Worm (Caenorhabditis elegans) whole organism, young adult: ENCODE measurements around the gene C06A12.3.

Source experiments
- F10E7.11 ChIP-seq: sonication (generic microtip); optimal IDR thresholded peaks from 2 replicates; lab custom pipeline; 2017; ENCODE audit warnings: mild to moderate bottlenecking, missing genetic modification characterization, moderate library complexity, missing compliant biosample characterization
- F22D6.2 ChIP-seq: sonication (generic microtip); optimal IDR thresholded peaks from 2 replicates; lab custom pipeline; 2016; ENCODE audit warnings: mild to moderate bottlenecking, missing genetic modification characterization, missing compliant biosample characterization
- F39B2.1 ChIP-seq: fragments of 200-800 bp; sonication (Bioruptor generic); IDR thresholded peaks from 2 replicates; pipeline ENCODE4 v1.3.6; 2022; ENCODE audit warnings: missing genetic modification reagents, missing genetic modification characterization, missing compliant biosample characterization
- F49E8.2 ChIP-seq: sonication (generic microtip); optimal IDR thresholded peaks from 3 replicates; lab custom pipeline; 2017; ENCODE audit warnings: missing genetic modification characterization, mild to moderate bottlenecking, missing compliant biosample characterization, antibody characterized with exemption, moderate library complexity; ENCODE audit not compliant: insufficient read depth
- Y53G8AR.9 ChIP-seq: fragments of 200-800 bp; sonication (Bioruptor generic); conservative IDR thresholded peaks from 2 replicates; pipeline ENCODE4 v1.3.6; 2022; ENCODE audit warnings: missing genetic modification reagents, missing genetic modification characterization, missing compliant biosample characterization
- Y79H2A.3 ChIP-seq: fragments of 200-800 bp; sonication (Bioruptor generic); conservative IDR thresholded peaks from 2 replicates; pipeline ENCODE4 v1.3.6; 2022; ENCODE audit warnings: missing genetic modification reagents, missing genetic modification characterization, missing compliant biosample characterization
- atf-7 ChIP-seq: sonication (generic microtip); optimal IDR thresholded peaks from 2 replicates; lab custom pipeline; 2017; ENCODE audit warnings: mild to moderate bottlenecking, missing genetic modification characterization, missing compliant biosample characterization
- athp-1 ChIP-seq: sonication (generic microtip); optimal IDR thresholded peaks from 2 replicates; lab custom pipeline; 2017; ENCODE audit warnings: mild to moderate bottlenecking, missing genetic modification characterization, missing compliant biosample characterization
- attf-3 ChIP-seq: fragments of 200-800 bp; sonication (Bioruptor generic); conservative IDR thresholded peaks from 2 replicates; pipeline ENCODE4 v1.3.6; 2022; ENCODE audit warnings: missing genetic modification reagents, missing genetic modification characterization, missing compliant biosample characterization
- cebp-1 ChIP-seq, 2 experiments: fragments of 200-800 bp in 1 of 2; sonication (Bioruptor generic) in 1 of 2; sonication (generic microtip) in 1 of 2; IDR thresholded peaks in 1 of 2; optimal IDR thresholded peaks in 1 of 2; 2 replicates each; pipeline versions ENCODE4 v1.3.6 to Lab custom; 2017 to 2022; ENCODE audit warnings: missing compliant biosample characterization in 2 of 2, missing genetic modification characterization in 2 of 2, mild to moderate bottlenecking in 1 of 2, missing genetic modification reagents in 1 of 2, moderate library complexity in 1 of 2
- ceh-100 ChIP-seq: fragments of 200-800 bp; sonication (Bioruptor generic); IDR thresholded peaks from 2 replicates; pipeline ENCODE4 v1.3.6; 2022; ENCODE audit warnings: missing genetic modification reagents, missing genetic modification characterization, missing compliant biosample characterization
- efl-1 ChIP-seq: fragments of 150-350 bp; optimal IDR thresholded peaks from 2 replicates; lab custom pipeline; 2014; ENCODE audit warnings: missing biosample characterization, missing genetic modification reagents, missing genetic modification characterization
- egl-18 ChIP-seq: fragments of 200-800 bp; sonication (Bioruptor generic); IDR thresholded peaks from 2 replicates; pipeline ENCODE4 v1.3.6; 2022; ENCODE audit warnings: missing genetic modification reagents, missing genetic modification characterization, missing compliant biosample characterization
- him-1 ChIP-seq: sonication (generic microtip); optimal IDR thresholded peaks from 2 replicates; lab custom pipeline; 2016; ENCODE audit warnings: missing genotype, missing genetic modification reagents, missing genetic modification characterization, missing compliant biosample characterization
- hlh-12 ChIP-seq: sonication (generic microtip); optimal IDR thresholded peaks from 2 replicates; lab custom pipeline; 2016; ENCODE audit warnings: missing genetic modification characterization, missing compliant biosample characterization
- hrde-1 ChIP-seq: sonication (generic microtip); optimal IDR thresholded peaks from 2 replicates; lab custom pipeline; 2016; ENCODE audit warnings: missing genetic modification characterization, mild to moderate bottlenecking, missing compliant biosample characterization, moderate library complexity, missing genotype, missing genetic modification reagents, borderline replicate concordance
- madf-6 ChIP-seq: fragments of 200-800 bp; sonication (Bioruptor generic); IDR thresholded peaks from 2 replicates; pipeline ENCODE4 v1.3.6; 2022; ENCODE audit warnings: missing genetic modification reagents, missing genetic modification characterization, missing compliant biosample characterization
- nhr-120 ChIP-seq: fragments of 200-800 bp; sonication (Bioruptor generic); IDR thresholded peaks from 2 replicates; pipeline ENCODE4 v1.3.6; 2022; ENCODE audit warnings: missing genetic modification characterization, missing compliant biosample characterization
- nhr-179 ChIP-seq: sonication (generic microtip); optimal IDR thresholded peaks from 2 replicates; lab custom pipeline; 2016; ENCODE audit warnings: mild to moderate bottlenecking, missing genetic modification characterization, missing compliant biosample characterization
- somi-1 ChIP-seq: fragments of 200-800 bp; sonication (Bioruptor generic); optimal IDR thresholded peaks from 2 replicates; lab custom pipeline; 2018; ENCODE audit warnings: mild to moderate bottlenecking, missing genetic modification characterization, missing compliant biosample characterization
- tlf-1 ChIP-seq: fragments of 200-800 bp; sonication (Bioruptor generic); optimal IDR thresholded peaks from 2 replicates; lab custom pipeline; 2018; ENCODE audit warnings: mild to moderate bottlenecking, missing genetic modification characterization, missing compliant biosample characterization

The C06A12.3 gene

DNA sequence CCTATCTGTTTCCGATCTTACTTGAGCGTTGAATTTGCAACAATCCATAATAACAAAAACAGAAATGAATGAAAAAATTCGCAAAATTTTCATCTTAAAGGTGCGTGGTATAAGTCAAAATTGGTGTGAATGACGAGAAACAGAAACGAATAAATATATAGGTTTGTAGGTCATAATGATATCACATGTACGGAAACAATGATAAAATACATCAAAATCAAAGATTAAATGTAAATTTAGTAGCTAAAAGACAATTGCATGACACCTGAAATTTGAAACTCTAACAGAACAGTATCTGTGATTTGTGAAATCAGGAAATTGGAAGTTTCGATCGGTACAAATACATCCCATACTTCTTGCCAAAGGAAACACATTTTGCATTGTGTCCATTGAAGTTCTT, 47.7 kb downstream of the C06A12.3 start, which contains the start of gene F11E6.9:
TSS of gene F11E6.9 (minus strand) at position 101 of the 400 bp plus-strand sequence.
- no peak for TF ChIP-seq tlf-1
- TF ChIP-seq F22D6.2, result no peak
- TF ChIP-seq Y79H2A.3 (GFP tag; lab: Robert Waterston, UW), result no peak
- TF ChIP-seq egl-18, result no peak
- TF ChIP-seq atf-7 (tag; lab: Kevin White, UChicago), result no peak
- TF ChIP-seq efl-1 (GFP tag; lab: Kevin White, UChicago), result no peak
- TF ChIP-seq somi-1 (GFP tag; lab: Kevin White, UChicago), result no peak
- no peak for TF ChIP-seq Y53G8AR.9 (GFP tag; lab: Robert Waterston, UW)
- TF ChIP-seq F49E8.2, result no peak
- TF ChIP-seq cebp-1 (GFP tag; IDR thresholded peaks at IDR 0.05; lab: Robert Waterston, UW), result no peak
- no peak for TF ChIP-seq cebp-1 (tag; optimal IDR thresholded peaks at IDR 0.05; lab: Kevin White, UChicago)
- no peak for TF ChIP-seq athp-1
- TF ChIP-seq F10E7.11, result no peak
- no peak for TF ChIP-seq hlh-12 (tag; lab: Kevin White, UChicago)
- TF ChIP-seq, all 124 proteins: peak for 0

DNA sequence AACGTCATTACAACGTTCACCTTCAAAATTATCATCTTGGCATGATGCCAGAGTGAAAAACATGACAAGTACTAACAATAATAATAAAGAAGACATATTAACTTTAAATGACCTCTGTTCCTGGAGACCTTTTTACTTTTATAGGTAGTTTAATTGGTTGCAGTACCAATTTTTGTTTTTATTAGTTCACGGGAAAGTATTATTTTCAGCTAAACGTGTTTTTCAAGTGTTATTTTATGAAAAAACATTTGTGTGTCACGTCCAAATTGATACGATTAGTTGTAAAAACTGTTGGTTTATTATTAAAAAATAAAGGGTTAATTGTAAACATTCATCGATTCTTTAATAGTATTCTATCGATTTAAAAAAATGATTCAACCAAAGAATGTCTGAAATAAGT, 48.2 kb downstream of the C06A12.3 start, which contains the start of gene grl-24:
TSS of gene grl-24 (minus strand) at position 101 of the 400 bp plus-strand sequence.
- TF ChIP-seq nhr-120, result no peak
- no peak for TF ChIP-seq madf-6
- no peak for TF ChIP-seq ceh-100 (GFP tag; lab: Robert Waterston, UW)
- TF ChIP-seq nhr-179 (tag; lab: Kevin White, UChicago), result no peak
- TF ChIP-seq attf-3, result no peak
- TF ChIP-seq hrde-1 (tag; lab: Kevin White, UChicago), result no peak
- TF ChIP-seq F39B2.1, result no peak
- no peak for TF ChIP-seq him-1 (tag; lab: Kevin White, UChicago)
